Worm (Caenorhabditis elegans) whole organism, L2 larva: ENCODE results near the gene ZC449.1.

Experiments
- R02D3.7 ChIP-seq: fragments of 150-350 bp; optimal IDR thresholded peaks from 2 replicates; lab custom pipeline; 2014; ENCODE audit warnings: missing biosample characterization, missing genetic modification characterization
- aly-2 ChIP-seq: fragments of 150-350 bp; optimal IDR thresholded peaks from 2 replicates; lab custom pipeline; 2014; ENCODE audit warnings: missing biosample characterization, missing genetic modification characterization
- elt-1 ChIP-seq: fragments of 150-350 bp; optimal IDR thresholded peaks from 2 replicates; lab custom pipeline; 2014; ENCODE audit warnings: missing biosample characterization, missing genetic modification characterization
- fos-1 ChIP-seq: fragments of 150-350 bp; optimal IDR thresholded peaks from 2 replicates; lab custom pipeline; 2014; ENCODE audit warnings: missing biosample characterization, missing genetic modification characterization
- lin-13 ChIP-seq: fragments of 150-350 bp; optimal IDR thresholded peaks from 2 replicates; lab custom pipeline; 2014; ENCODE audit warnings: missing biosample characterization, missing genetic modification reagents, missing genetic modification characterization
- lsy-2 ChIP-seq, 2 experiments: fragments of 150-350 bp in 1 of 2; sonication (generic microtip) in 1 of 2; optimal IDR thresholded peaks; 2 replicates each; lab custom pipeline; 2014 to 2017; ENCODE audit warnings: missing biosample characterization in 2 of 2, missing genetic modification characterization in 2 of 2
- mdl-1 ChIP-seq, 2 experiments: fragments of 150-350 bp in 1 of 2; sonication (generic microtip) in 1 of 2; optimal IDR thresholded peaks; 2 replicates each; lab custom pipeline; 2017; ENCODE audit warnings: missing biosample characterization in 2 of 2, missing genetic modification characterization in 2 of 2
- nhr-23 ChIP-seq: fragments of 150-350 bp; optimal IDR thresholded peaks from 2 replicates; lab custom pipeline; 2014; ENCODE audit warnings: missing biosample characterization, missing genetic modification reagents, missing genetic modification characterization
- snpc-4 ChIP-seq: fragments of 150-350 bp; optimal IDR thresholded peaks from 2 replicates; lab custom pipeline; 2014; ENCODE audit warnings: missing biosample characterization, missing genetic modification characterization
- unc-39 ChIP-seq: fragments of 150-350 bp; optimal IDR thresholded peaks from 2 replicates; lab custom pipeline; 2014; ENCODE audit warnings: missing biosample characterization, missing genetic modification characterization
- unc-55 ChIP-seq: fragments of 150-350 bp; sonication (generic microtip); optimal IDR thresholded peaks from 3 replicates; lab custom pipeline; 2014; ENCODE audit warnings: missing biosample characterization, missing genetic modification reagents, missing genetic modification characterization
- unc-62 ChIP-seq: fragments of 150-350 bp; optimal IDR thresholded peaks from 2 replicates; lab custom pipeline; 2014; ENCODE audit warnings: missing biosample characterization, missing genetic modification reagents, missing genetic modification characterization
- zag-1 ChIP-seq: fragments of 150-350 bp; optimal IDR thresholded peaks from 2 replicates; lab custom pipeline; 2014; ENCODE audit warnings: missing biosample characterization, missing genetic modification characterization

DNA sequence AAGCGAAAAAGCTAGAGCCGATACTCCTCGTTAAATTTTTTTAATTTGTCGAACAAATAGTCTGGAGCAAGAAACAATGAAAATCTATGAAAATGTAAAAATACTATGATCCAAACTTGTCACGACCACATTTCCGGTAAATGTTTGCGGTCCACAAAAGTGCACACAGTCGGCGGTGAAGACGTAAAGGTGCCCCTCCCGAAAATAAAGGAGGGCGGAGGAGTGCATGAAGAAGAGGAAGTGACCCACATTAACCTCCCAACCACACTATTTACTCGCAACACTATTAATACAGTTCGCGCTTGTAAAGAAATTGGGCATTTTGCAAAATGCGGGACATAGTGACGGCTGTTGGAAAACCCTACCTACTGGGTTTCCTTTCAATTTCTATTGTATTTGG, 15.8 kb downstream of the ZC449.1 start:
- TF ChIP-seq unc-55 (GFP tag; lab: Kevin White, UChicago) (no peak), mdl-1 (tag; optimal IDR thresholded peaks at IDR 0.05; lab: Kevin White, UChicago) (no peak), elt-1 (tag; lab: Kevin White, UChicago) (no peak), snpc-4 (no peak), R02D3.7 (tag; lab: Kevin White, UChicago) (no peak), aly-2 (tag; lab: Kevin White, UChicago) (no peak), lin-13 (GFP tag; lab: Kevin White, UChicago) (no peak), unc-62 (GFP tag; lab: Kevin White, UChicago) (no peak), lsy-2 (tag; optimal IDR thresholded peaks at IDR 0.05; lab: Kevin White, UChicago) (no peak), unc-39 (tag; lab: Kevin White, UChicago) (no peak), nhr-23 (tag; lab: Kevin White, UChicago) (no peak), zag-1 (tag; lab: Kevin White, UChicago) (no peak), fos-1 (tag; lab: Kevin White, UChicago) (no peak)
